Worm (Caenorhabditis elegans) whole organism, L4 larva: ENCODE data around the gene B0024.3.

Source experiments
- F26F4.8 ChIP-seq: fragments of 200-800 bp; sonication (Bioruptor generic); conservative IDR thresholded peaks from 2 replicates; pipeline ENCODE4 v1.3.6; 2022; ENCODE audit warnings: missing genetic modification characterization, missing compliant biosample characterization
- F37D6.2 ChIP-seq: sonication (generic microtip); optimal IDR thresholded peaks from 2 replicates; lab custom pipeline; 2016; ENCODE audit warnings: mild to moderate bottlenecking, missing genetic modification characterization, missing compliant biosample characterization
- F49E8.2 ChIP-seq: sonication (generic microtip); optimal IDR thresholded peaks from 2 replicates; lab custom pipeline; 2016; ENCODE audit warnings: missing compliant biosample characterization, mild to moderate bottlenecking, missing genetic modification characterization, borderline replicate concordance
- aha-1 ChIP-seq: fragments of 150-350 bp; peaks from one replicate; lab custom pipeline; 2014; ENCODE audit warnings: missing biosample characterization, missing genetic modification characterization
- ceh-20 ChIP-seq: fragments of 200-800 bp; sonication (Bioruptor generic); IDR thresholded peaks from 2 replicates; pipeline ENCODE4 v1.3.6; 2022; ENCODE audit warnings: missing genetic modification reagents, missing genetic modification characterization, missing compliant biosample characterization
- ceh-28 ChIP-seq: fragments of 150-350 bp; optimal IDR thresholded peaks from 2 replicates; lab custom pipeline; 2014; ENCODE audit warnings: missing biosample characterization, missing genetic modification reagents, missing genetic modification characterization
- ceh-32 ChIP-seq: sonication (generic microtip); optimal IDR thresholded peaks from 2 replicates; lab custom pipeline; 2016; ENCODE audit warnings: mild to moderate bottlenecking, missing genetic modification characterization, missing compliant biosample characterization; ENCODE audit not compliant: poor library complexity
- ctbp-1 ChIP-seq: fragments of 200-800 bp; sonication (Bioruptor generic); IDR thresholded peaks from 2 replicates; pipeline ENCODE4 v1.3.6; 2022; ENCODE audit warnings: missing genetic modification reagents, missing genetic modification characterization, missing compliant biosample characterization
- daf-16 ChIP-seq, 3 experiments: sonication (generic microtip); optimal IDR thresholded peaks; 2 replicates each; lab custom pipeline; 2016 to 2017; ENCODE audit warnings: missing genetic modification characterization in 3 of 3, missing genetic modification reagents in 3 of 3, mild to moderate bottlenecking in 2 of 3, missing compliant biosample characterization in 2 of 3, missing biosample characterization in 1 of 3, moderate library complexity in 1 of 3
- dmd-6 ChIP-seq: fragments of 200-800 bp; sonication (Bioruptor generic); IDR thresholded peaks from 2 replicates; pipeline ENCODE4 v1.3.6; 2022; ENCODE audit warnings: missing genetic modification reagents, missing genetic modification characterization, missing compliant biosample characterization
- dpl-1 ChIP-seq: fragments of 150-350 bp; optimal IDR thresholded peaks from 2 replicates; lab custom pipeline; 2014; ENCODE audit warnings: missing biosample characterization, missing genetic modification reagents, missing genetic modification characterization
- duxl-1 ChIP-seq: sonication (generic microtip); optimal IDR thresholded peaks from 2 replicates; lab custom pipeline; 2016; ENCODE audit warnings: mild to moderate bottlenecking, missing genetic modification characterization, moderate library complexity, missing compliant biosample characterization; ENCODE audit not compliant: poor library complexity
- dve-1 ChIP-seq: sonication (generic microtip); optimal IDR thresholded peaks from 2 replicates; lab custom pipeline; 2017; ENCODE audit warnings: antibody characterized with exemption, mild to moderate bottlenecking, missing genetic modification characterization, missing compliant biosample characterization; ENCODE audit not compliant: insufficient read depth
- egl-27 ChIP-seq: sonication (generic microtip); optimal IDR thresholded peaks from 3 replicates; lab custom pipeline; 2017; ENCODE audit warnings: missing biosample characterization, missing genetic modification reagents, missing genetic modification characterization
- egl-43 ChIP-seq: fragments of 200-800 bp; sonication (Bioruptor generic); IDR thresholded peaks from 2 replicates; pipeline ENCODE4 v1.3.6; 2022; ENCODE audit warnings: missing genetic modification reagents, missing genetic modification characterization, missing compliant biosample characterization
- fkh-10 ChIP-seq: fragments of 150-350 bp; optimal IDR thresholded peaks from 2 replicates; lab custom pipeline; 2014; ENCODE audit warnings: missing biosample characterization, missing genetic modification reagents, missing genetic modification characterization
- hif-1 ChIP-seq, 2 experiments: sonication (generic microtip); optimal IDR thresholded peaks; 2 replicates each; lab custom pipeline; 2016 to 2017; ENCODE audit warnings: missing compliant biosample characterization in 2 of 2, missing genetic modification characterization in 2 of 2, missing genetic modification reagents in 2 of 2, missing genotype in 2 of 2, mild to moderate bottlenecking in 1 of 2
- hlh-11 ChIP-seq: fragments of 200-800 bp; sonication (Bioruptor generic); optimal IDR thresholded peaks from 2 replicates; lab custom pipeline; 2018; ENCODE audit warnings: mild to moderate bottlenecking, missing genetic modification characterization, missing compliant biosample characterization
- hmg-1.1 ChIP-seq: fragments of 200-800 bp; sonication (Bioruptor generic); IDR thresholded peaks from 2 replicates; pipeline ENCODE4 v1.3.6; 2022; ENCODE audit warnings: missing genetic modification reagents, missing genetic modification characterization, missing compliant biosample characterization
- lin-15B ChIP-seq: fragments of 150-350 bp; sonication (generic microtip); optimal IDR thresholded peaks from 3 replicates; lab custom pipeline; 2014; ENCODE audit warnings: missing biosample characterization, missing genetic modification characterization
- lin-29 ChIP-seq: fragments of 200-800 bp; sonication (Bioruptor generic); IDR thresholded peaks from 2 replicates; pipeline ENCODE4 v1.3.6; 2022; ENCODE audit warnings: missing genetic modification reagents, missing genetic modification characterization, missing compliant biosample characterization
- lir-3 ChIP-seq: sonication (generic microtip); optimal IDR thresholded peaks from 2 replicates; lab custom pipeline; 2016; ENCODE audit warnings: mild to moderate bottlenecking, missing genetic modification characterization, missing compliant biosample characterization
- lsy-2 ChIP-seq, 2 experiments: fragments of 150-350 bp in 1 of 2; sonication (generic microtip) in 1 of 2; optimal IDR thresholded peaks; 2 replicates each; lab custom pipeline; 2014 to 2017; ENCODE audit warnings: missing biosample characterization in 2 of 2, missing genetic modification characterization in 2 of 2
- mdt-29 ChIP-seq: fragments of 200-800 bp; sonication (Bioruptor generic); IDR thresholded peaks from 2 replicates; pipeline ENCODE4 v1.3.6; 2022; ENCODE audit warnings: missing genetic modification reagents, missing genetic modification characterization, missing compliant biosample characterization
- mep-1 ChIP-seq: fragments of 150-350 bp; sonication (generic microtip); optimal IDR thresholded peaks from 3 replicates; lab custom pipeline; 2014; ENCODE audit warnings: missing biosample characterization, missing genetic modification characterization
- mes-2 ChIP-seq: sonication (generic microtip); optimal IDR thresholded peaks from 2 replicates; lab custom pipeline; 2016; ENCODE audit warnings: missing genotype, mild to moderate bottlenecking, missing genetic modification characterization, missing compliant biosample characterization; ENCODE audit not compliant: poor library complexity, severe bottlenecking
- nhr-237 ChIP-seq: sonication (generic microtip); optimal IDR thresholded peaks from 2 replicates; lab custom pipeline; 2017; ENCODE audit warnings: missing biosample characterization, missing genetic modification characterization
- nhr-28 ChIP-seq: fragments of 150-350 bp; optimal IDR thresholded peaks from 2 replicates; lab custom pipeline; 2014; ENCODE audit warnings: missing biosample characterization, missing genetic modification characterization
- nhr-42 ChIP-seq: fragments of 200-800 bp; sonication (Bioruptor generic); IDR thresholded peaks from 2 replicates; pipeline ENCODE4 v1.3.6; 2022; ENCODE audit warnings: missing genetic modification characterization, missing compliant biosample characterization
- nhr-48 ChIP-seq: sonication (generic microtip); optimal IDR thresholded peaks from 2 replicates; lab custom pipeline; 2016; ENCODE audit warnings: mild to moderate bottlenecking, missing genetic modification characterization, missing compliant biosample characterization
- nhr-6 ChIP-seq: fragments of 150-350 bp; optimal IDR thresholded peaks from 2 replicates; lab custom pipeline; 2014; ENCODE audit warnings: missing biosample characterization, missing genetic modification characterization
- nhr-77 ChIP-seq: fragments of 150-350 bp; optimal IDR thresholded peaks from 2 replicates; lab custom pipeline; 2014; ENCODE audit warnings: missing biosample characterization, missing genetic modification characterization
- pqm-1 ChIP-seq: sonication (generic microtip); optimal IDR thresholded peaks from 2 replicates; lab custom pipeline; 2017; ENCODE audit warnings: missing biosample characterization, missing genetic modification characterization
- rbr-2 ChIP-seq: sonication (generic microtip); optimal IDR thresholded peaks from 2 replicates; lab custom pipeline; 2016; ENCODE audit warnings: missing genotype, missing genetic modification characterization, missing compliant biosample characterization
- set-16 ChIP-seq: fragments of 200-800 bp; sonication (Bioruptor generic); IDR thresholded peaks from 2 replicates; pipeline ENCODE4 v1.3.6; 2022; ENCODE audit warnings: missing genetic modification reagents, missing genetic modification characterization, missing compliant biosample characterization
- skn-1 ChIP-seq: fragments of 150-350 bp; optimal IDR thresholded peaks from 2 replicates; lab custom pipeline; 2014; ENCODE audit warnings: missing biosample characterization, missing genetic modification characterization
- snpc-4 ChIP-seq: fragments of 150-350 bp; optimal IDR thresholded peaks from 2 replicates; lab custom pipeline; 2014; ENCODE audit warnings: missing biosample characterization, missing genetic modification characterization
- unc-130 ChIP-seq: sonication (generic microtip); optimal IDR thresholded peaks from 2 replicates; lab custom pipeline; 2016; ENCODE audit warnings: missing genetic modification reagents, missing genetic modification characterization, missing compliant biosample characterization
- unc-39 ChIP-seq: sonication (generic microtip); optimal IDR thresholded peaks from 2 replicates; lab custom pipeline; 2017; ENCODE audit warnings: missing biosample characterization, missing genetic modification characterization
- unc-62 ChIP-seq, 3 experiments: fragments of 150-350 bp in 1 of 3; sonication (generic microtip); optimal IDR thresholded peaks in 2 of 3; peaks in 1 of 3; 1 replicate in 1 of 3; 2 replicates in 2 of 3; lab custom pipeline; 2014 to 2017; ENCODE audit warnings: missing biosample characterization in 3 of 3, missing genetic modification characterization in 3 of 3, missing genetic modification reagents in 3 of 3, missing genotype in 1 of 3
- zag-1 ChIP-seq: fragments of 150-350 bp; optimal IDR thresholded peaks from 2 replicates; lab custom pipeline; 2014; ENCODE audit warnings: missing biosample characterization, missing genetic modification characterization
- ztf-11 ChIP-seq: fragments of 150-350 bp; optimal IDR thresholded peaks from 2 replicates; lab custom pipeline; 2014; ENCODE audit warnings: missing biosample characterization, missing genetic modification characterization

Gene B0024.3

DNA sequence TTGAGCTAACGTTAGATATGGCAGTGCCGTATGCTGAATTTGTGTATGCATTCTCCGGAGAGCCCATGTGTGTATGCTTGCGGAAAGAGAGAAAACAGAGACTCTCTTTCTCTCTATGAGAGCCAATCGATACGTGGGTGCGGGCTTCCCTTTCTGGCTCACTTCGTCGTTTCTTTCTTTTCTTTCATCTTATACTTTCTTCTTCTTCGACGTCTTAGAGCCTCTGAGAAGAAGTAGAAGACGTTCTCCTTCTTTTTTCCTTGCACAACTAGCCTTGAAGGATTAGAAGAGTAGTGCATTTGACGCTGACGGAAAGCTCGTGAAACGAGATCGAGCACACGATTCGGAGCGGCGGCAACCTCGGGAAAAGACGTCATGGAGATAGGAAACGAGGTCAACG is 13.5 kb upstream of the B0024.3 start (continued):
- TF ChIP-seq hif-1 (tag; optimal IDR thresholded peaks at IDR 0.05; lab: Kevin White, UChicago) (peak in 1 of 2 experiments; percentile 29), F37D6.2 (tag; lab: Kevin White, UChicago) (peak; percentile 64), aha-1 (tag; lab: Kevin White, UChicago) (peak; percentile 69), ctbp-1 (0 out of 2 replicates have a peak, but pooled peaks have one; percentile 8), lsy-2 (tag; optimal IDR thresholded peaks at IDR 0.05; lab: Kevin White, UChicago) (peak; percentile 44 to 50), set-16 (GFP tag; lab: Robert Waterston, UW) (peak; percentile 7; the same call in 1 of the 2 replicates), fkh-10 (GFP tag; lab: Kevin White, UChicago) (peak; percentile 94), mep-1 (peak; percentile 45)

DNA sequence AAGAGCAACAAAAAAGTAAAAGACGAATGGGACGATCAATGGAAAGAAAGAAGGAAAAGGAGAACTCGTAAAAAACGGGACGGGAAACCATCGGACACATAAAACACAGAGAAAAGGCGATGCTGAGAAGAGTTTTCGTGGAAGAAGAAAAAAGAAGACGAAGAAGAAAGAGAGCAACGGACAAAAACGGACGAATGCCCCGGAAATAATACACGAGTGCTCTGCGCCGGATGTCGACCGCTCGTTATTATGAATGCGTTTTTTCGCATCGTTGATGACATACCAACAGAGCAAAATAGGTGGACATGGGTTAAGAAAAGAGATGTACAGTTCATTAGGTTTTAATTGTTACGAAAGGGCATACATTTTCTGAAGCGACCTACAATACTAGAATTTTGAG is 11.7 kb upstream of the B0024.3 start, which contains the start of gene Y22F5A.11:
Gene Y22F5A.11 (minus strand): TSS at position 28 of the 400 bp plus-strand sequence.
- TF ChIP-seq F49E8.2 (tag; lab: Kevin White, UChicago) = no peak
- no peak for TF ChIP-seq skn-1 (tag; lab: Kevin White, UChicago)
- TF ChIP-seq hmg-1.1 (GFP tag; lab: Robert Waterston, UW) = peak; percentile 23; the same call in 1 of the 2 replicates
- peak; percentile 18 for TF ChIP-seq fkh-10 (GFP tag; lab: Kevin White, UChicago)
- TF ChIP-seq mep-1 = peak; percentile 41
- TF ChIP-seq rbr-2 = peak; percentile 11

DNA sequence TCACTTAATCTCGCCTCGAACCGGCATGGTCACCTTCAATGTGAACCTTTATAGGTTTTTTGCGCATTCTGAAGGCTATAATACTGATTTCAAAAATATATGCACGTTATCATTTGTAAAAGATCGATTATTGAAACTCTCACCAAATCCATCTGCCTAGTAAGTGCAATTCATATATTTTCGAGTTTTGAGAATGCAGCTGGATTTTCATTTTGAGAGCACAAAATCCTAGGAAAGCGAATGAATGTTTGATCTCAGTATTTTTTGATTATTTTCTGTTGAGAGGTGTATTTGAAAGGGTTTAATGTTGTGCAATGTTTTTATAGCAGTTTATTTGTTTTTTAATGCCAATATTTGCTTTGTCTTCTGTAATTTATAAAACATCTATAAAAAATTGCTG is 11.3 kb upstream of the B0024.3 start:
- TF ChIP-seq ceh-32 (tag; lab: Kevin White, UChicago) = no peak
- TF ChIP-seq unc-39 = no peak
- peak in 1 of 2 experiments; percentile 36 for TF ChIP-seq unc-62 (GFP tag; optimal IDR thresholded peaks at IDR 0.05 in 1 of 2; lab: Kevin White, UChicago)
- TF ChIP-seq unc-62 (tag; optimal IDR thresholded peaks at IDR 0.05; lab: Kevin White, UChicago) = no peak
- TF ChIP-seq lir-3 (tag; lab: Kevin White, UChicago) = no peak
- TF ChIP-seq, all 104 proteins: peak for 1

DNA sequence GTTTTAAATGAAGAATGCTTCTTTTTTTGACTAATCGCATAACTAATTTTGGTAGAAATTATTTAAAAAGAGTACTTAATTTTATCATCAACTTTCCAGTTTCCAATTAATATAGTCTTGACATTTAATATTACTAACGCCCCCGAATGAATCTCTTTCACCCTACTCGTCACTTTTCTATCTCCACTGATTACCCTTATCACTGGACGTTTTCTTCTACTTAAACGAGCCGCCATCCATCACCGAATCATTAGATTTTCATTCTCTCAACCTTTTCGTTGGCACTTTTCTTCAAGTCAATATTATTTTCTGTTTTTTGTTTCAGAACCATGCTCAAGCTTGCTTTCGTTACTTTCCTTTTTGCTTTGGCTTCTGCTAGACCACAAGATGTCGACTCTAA is 9.8 kb upstream of the B0024.3 start, which contains the start of gene lys-1:
Gene lys-1 (plus strand): TSS at position 326 of the 400 bp plus-strand sequence.
- no peak for TF ChIP-seq daf-16 (GFP tag; optimal IDR thresholded peaks at IDR 0.05; lab: Kevin White, UChicago)
- TF ChIP-seq daf-16 (tag; optimal IDR thresholded peaks at IDR 0.05; lab: Kevin White, UChicago) = peak; percentile 60
- no peak for TF ChIP-seq mes-2
- peak; percentile 92 for TF ChIP-seq pqm-1 (tag; lab: Kevin White, UChicago)
- peak; percentile 24 for TF ChIP-seq dve-1 (tag; lab: Kevin White, UChicago)
- TF ChIP-seq egl-43 (GFP tag; lab: Robert Waterston, UW) = no peak
- no peak for TF ChIP-seq zag-1 (tag; lab: Kevin White, UChicago)
- peak; percentile 48 for TF ChIP-seq hlh-11 (tag; lab: Kevin White, UChicago)
- TF ChIP-seq mdt-29 (GFP tag; lab: Robert Waterston, UW) = no peak
- peak; percentile 68 for TF ChIP-seq nhr-28 (tag; lab: Kevin White, UChicago)
- TF ChIP-seq snpc-4 (tag; lab: Kevin White, UChicago) = no peak
- peak; percentile 55 for TF ChIP-seq dmd-6 (GFP tag; lab: Robert Waterston, UW)
- no peak for TF ChIP-seq ceh-28 (tag; lab: Kevin White, UChicago)
- TF ChIP-seq nhr-77 (tag; lab: Kevin White, UChicago) = peak; percentile 8

DNA sequence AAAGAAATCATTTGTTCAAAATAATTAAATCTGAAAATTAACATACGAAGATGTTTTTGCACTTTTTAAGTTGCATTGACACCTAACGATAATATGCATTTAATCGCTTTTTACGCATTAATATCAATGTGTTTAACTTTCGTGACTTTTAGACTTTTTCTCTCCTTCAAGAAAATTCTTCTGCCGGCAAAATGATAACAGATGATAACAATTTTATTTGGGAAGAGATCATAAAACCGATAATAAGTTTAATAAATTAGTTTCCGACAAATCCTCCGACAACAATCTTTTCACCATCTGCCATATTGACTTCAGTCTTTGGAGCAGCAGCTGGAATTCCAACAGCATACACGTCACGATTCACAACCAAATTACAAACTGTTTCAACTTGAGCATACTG is 7.2 kb upstream of the B0024.3 start:
- peak in 1 of 2 experiments; percentile 18 for TF ChIP-seq hif-1 (tag; optimal IDR thresholded peaks at IDR 0.05; lab: Kevin White, UChicago)
- TF ChIP-seq duxl-1 = no peak
- TF ChIP-seq nhr-42 (GFP tag; lab: Robert Waterston, UW) = no peak
- no peak for TF ChIP-seq nhr-237 (tag; lab: Kevin White, UChicago)
- no peak for TF ChIP-seq ceh-20 (GFP tag; lab: Robert Waterston, UW)
- no peak for TF ChIP-seq nhr-48 (tag; lab: Kevin White, UChicago)
- no peak for TF ChIP-seq dpl-1 (GFP tag; lab: Kevin White, UChicago)
- no peak for TF ChIP-seq unc-130 (GFP tag; lab: Kevin White, UChicago)
- TF ChIP-seq lin-15B = no peak
- TF ChIP-seq nhr-77 (tag; lab: Kevin White, UChicago) = peak; percentile 28
- TF ChIP-seq ztf-11 (tag; lab: Kevin White, UChicago) = no peak
- no peak for TF ChIP-seq egl-27 (tag; lab: Kevin White, UChicago)
- TF ChIP-seq nhr-6 (tag; lab: Kevin White, UChicago) = no peak
- no peak for TF ChIP-seq lin-29 (GFP tag; lab: Robert Waterston, UW)
- TF ChIP-seq unc-62 (GFP tag; optimal IDR thresholded peaks at IDR 0.05 in 1 of 2; lab: Kevin White, UChicago) = no peak
- TF ChIP-seq unc-62 (tag; optimal IDR thresholded peaks at IDR 0.05; lab: Kevin White, UChicago) = no peak
- TF ChIP-seq F26F4.8 (GFP tag; lab: Robert Waterston, UW) = no peak
- no peak for TF ChIP-seq snpc-4 (tag; lab: Kevin White, UChicago)
- peak; percentile 69 for TF ChIP-seq pqm-1 (tag; lab: Kevin White, UChicago)
- no peak for TF ChIP-seq aha-1 (tag; lab: Kevin White, UChicago)
